Worm (Caenorhabditis elegans) whole organism, mixed stage, embryonic: Measurements from ENCODE around the gene aars-1.

ENCODE experiments used
- blmp-1 ChIP-seq: fragments of 150-350 bp; optimal IDR thresholded peaks from 2 replicates; lab custom pipeline; 2014; ENCODE audit warnings: missing biosample characterization, missing genetic modification characterization
- ceh-39 ChIP-seq: fragments of 150-350 bp; optimal IDR thresholded peaks from 2 replicates; lab custom pipeline; 2014; ENCODE audit warnings: missing biosample characterization, missing genetic modification characterization
- flh-1 ChIP-seq: fragments of 200-800 bp; sonication (Bioruptor generic); optimal IDR thresholded peaks from 2 replicates; lab custom pipeline; 2018; ENCODE audit warnings: mild to moderate bottlenecking, missing genetic modification characterization, moderate library complexity, missing compliant biosample characterization
- lsy-2 ChIP-seq: fragments of 150-350 bp; optimal IDR thresholded peaks from 2 replicates; lab custom pipeline; 2014; ENCODE audit warnings: missing biosample characterization, missing genetic modification characterization
- mab-5 ChIP-seq: fragments of 150-350 bp; optimal IDR thresholded peaks from 2 replicates; lab custom pipeline; 2014; ENCODE audit warnings: missing biosample characterization, missing genetic modification characterization
- nhr-237 ChIP-seq: fragments of 150-350 bp; optimal IDR thresholded peaks from 2 replicates; lab custom pipeline; 2014; ENCODE audit warnings: missing biosample characterization, missing genetic modification characterization
- nhr-76 ChIP-seq: sonication (generic microtip); optimal IDR thresholded peaks from 2 replicates; lab custom pipeline; 2017; ENCODE audit warnings: missing biosample characterization, missing genetic modification characterization
- snpc-4 ChIP-seq: fragments of 150-350 bp; optimal IDR thresholded peaks from 2 replicates; lab custom pipeline; 2014; ENCODE audit warnings: missing biosample characterization, missing genetic modification characterization
- unc-39 ChIP-seq: fragments of 150-350 bp; optimal IDR thresholded peaks from 2 replicates; lab custom pipeline; 2014; ENCODE audit warnings: missing biosample characterization, missing genetic modification characterization

DNA sequence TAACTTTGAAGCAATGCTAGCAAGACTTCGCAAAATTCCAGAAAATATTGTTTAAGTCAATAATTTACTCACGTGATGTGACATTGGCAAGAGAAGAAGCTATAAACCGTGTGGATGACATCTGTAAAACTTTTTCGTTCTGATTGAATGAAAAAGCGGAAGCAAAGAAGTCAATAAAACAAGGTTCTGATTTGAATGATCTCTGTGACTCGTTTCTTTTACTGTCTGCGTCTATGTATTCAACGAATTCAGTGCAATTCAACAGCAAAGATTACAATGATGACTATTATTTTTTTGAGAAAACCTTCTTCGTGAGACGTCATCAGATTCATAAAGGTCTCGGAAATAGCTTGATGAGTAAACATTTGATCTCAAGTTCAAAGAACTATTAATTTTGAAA lies 28.5 kb upstream of the aars-1 start, which contains the start of gene hacl-1:
- TF ChIP-seq unc-39 (tag; lab: Kevin White, UChicago) (no peak), flh-1 (GFP tag; lab: Kevin White, UChicago) (no peak), nhr-76 (no peak), lsy-2 (tag; lab: Kevin White, UChicago) (no peak), snpc-4 (no peak), blmp-1 (tag; lab: Kevin White, UChicago) (no peak), nhr-237 (tag; lab: Kevin White, UChicago) (no peak), ceh-39 (no peak), mab-5 (no peak)
